Worm (Caenorhabditis elegans): Measurements from ENCODE around the gene F35B12.10.

The F35B12.10 gene

ce11 chrV:11673746-11674365 is 44.8 kb upstream of the F35B12.10 start (continued):
- TF ChIP-seq rnt-1 (tag; optimal IDR thresholded peaks at IDR 0.05): peak; percentile 7
- peak; percentile 88 for TF ChIP-seq nhr-85 (tag)
- no peak for TF ChIP-seq unc-98 (GFP tag; IDR thresholded peaks at IDR 0.05)
- no peak for TF ChIP-seq isw-1 (GFP tag; IDR thresholded peaks at IDR 0.05)
- TF ChIP-seq lin-39 (tag; optimal IDR thresholded peaks at IDR 0.05): no peak
- no peak for TF ChIP-seq C34B4.2 (tag; optimal IDR thresholded peaks at IDR 0.05)
- TF ChIP-seq egl-27 (tag; optimal IDR thresholded peaks at IDR 0.05): no peak
- no peak for TF ChIP-seq irx-1 (tag; optimal IDR thresholded peaks at IDR 0.05)
- TF ChIP-seq nhr-237 (tag; optimal IDR thresholded peaks at IDR 0.05): no peak
- no peak for TF ChIP-seq aly-2 (tag; optimal IDR thresholded peaks at IDR 0.05)
- TF ChIP-seq skn-1 (tag; optimal IDR thresholded peaks at IDR 0.05): no peak
- peak; percentile 0 to 36 for TF ChIP-seq lin-35 (GFP tag; optimal IDR thresholded peaks at IDR 0.05)
- TF ChIP-seq mab-9 (GFP tag; IDR thresholded peaks at IDR 0.05): no peak
- TF ChIP-seq nhr-47 (tag; optimal IDR thresholded peaks at IDR 0.05): no peak
- no peak for TF ChIP-seq hlh-4 (tag; optimal IDR thresholded peaks at IDR 0.05)
- no peak for TF ChIP-seq F16B12.6 (tag; optimal IDR thresholded peaks at IDR 0.05)
- no peak for TF ChIP-seq fkh-4 (tag; optimal IDR thresholded peaks at IDR 0.05; ENCODE audit: borderline replicate concordance)
- TF ChIP-seq C04F5.9 (tag; optimal IDR thresholded peaks at IDR 0.05): no peak
- TF ChIP-seq dsc-1 (tag; optimal IDR thresholded peaks at IDR 0.05): no peak
- TF ChIP-seq ceh-63 (GFP tag; optimal IDR thresholded peaks at IDR 0.05): no peak
- TF ChIP-seq fkh-8 (tag; optimal IDR thresholded peaks at IDR 0.05): no peak
- TF ChIP-seq efl-3 (GFP tag; optimal IDR thresholded peaks at IDR 0.05): no peak
- no peak for TF ChIP-seq unc-86 (tag; optimal IDR thresholded peaks at IDR 0.05)
- TF ChIP-seq ceh-88 (GFP tag; IDR thresholded peaks at IDR 0.05): no peak
- no peak for TF ChIP-seq sox-4 (tag; optimal IDR thresholded peaks at IDR 0.05)
- no peak for TF ChIP-seq nhr-28 (tag; optimal IDR thresholded peaks at IDR 0.05)
- no peak for TF ChIP-seq lin-13 (GFP tag; optimal IDR thresholded peaks at IDR 0.05)
- TF ChIP-seq ces-1 (GFP tag; optimal IDR thresholded peaks at IDR 0.05): no peak
- TF ChIP-seq mef-2 (tag; optimal IDR thresholded peaks at IDR 0.05): no peak
- no peak for TF ChIP-seq ceh-90 (tag; optimal IDR thresholded peaks at IDR 0.05)
- no peak for TF ChIP-seq xbp-1 (tag; optimal IDR thresholded peaks at IDR 0.05)
- no peak for TF ChIP-seq egl-13 (tag; optimal IDR thresholded peaks at IDR 0.05)
- no peak for TF ChIP-seq sup-37 (GFP tag; optimal IDR thresholded peaks at IDR 0.05)
- no peak for TF ChIP-seq ztf-11 (tag; optimal IDR thresholded peaks at IDR 0.05)
- peak; percentile 40 for TF ChIP-seq nhr-20 (tag; optimal IDR thresholded peaks at IDR 0.05)
- no peak for TF ChIP-seq ama-1 (optimal IDR thresholded peaks at IDR 0.05)
- TF ChIP-seq hpl-2 (GFP tag; optimal IDR thresholded peaks at IDR 0.05): no peak
- TF ChIP-seq vab-15 (tag; optimal IDR thresholded peaks at IDR 0.05): no peak
- TF ChIP-seq nhr-77 (tag; optimal IDR thresholded peaks at IDR 0.05): no peak
- TF ChIP-seq nhr-76 (tag; optimal IDR thresholded peaks at IDR 0.05): no peak
- no peak for TF ChIP-seq sptf-1 (tag; optimal IDR thresholded peaks at IDR 0.05)
- no peak for TF ChIP-seq mdl-1 (tag; optimal IDR thresholded peaks at IDR 0.05)
- TF ChIP-seq unc-130 (tag; optimal IDR thresholded peaks at IDR 0.05): no peak
- TF ChIP-seq fkh-10 (GFP tag; optimal IDR thresholded peaks at IDR 0.05): no peak
- TF ChIP-seq zag-1 (tag; optimal IDR thresholded peaks at IDR 0.05): no peak
- TF ChIP-seq pax-3 (tag; optimal IDR thresholded peaks at IDR 0.05): no peak
- no peak for TF ChIP-seq tlp-1 (tag; optimal IDR thresholded peaks at IDR 0.05)
- no peak for TF ChIP-seq dpl-1 (GFP tag; optimal IDR thresholded peaks at IDR 0.05)
- TF ChIP-seq swsn-7 (tag; optimal IDR thresholded peaks at IDR 0.05): no peak
- TF ChIP-seq pag-3 (tag; optimal IDR thresholded peaks at IDR 0.05; ENCODE audit: borderline replicate concordance, insufficient read depth): no peak
- no peak for TF ChIP-seq elt-2 (tag; optimal IDR thresholded peaks at IDR 0.05)
- TF ChIP-seq alr-1 (tag; optimal IDR thresholded peaks at IDR 0.05; ENCODE audit: borderline replicate concordance): no peak
- no peak for TF ChIP-seq pqm-1 (tag; optimal IDR thresholded peaks at IDR 0.05)
- no peak for TF ChIP-seq nhr-19 (GFP tag; conservative IDR thresholded peaks at IDR 0.05)
